Fruit fly (Drosophila melanogaster) whole organism, pupa: ENCODE measurements around the gene CG8142.
"Not testable (repeated sequence)": the region's sequence is repeated elsewhere in the genome, so short reads cannot be mapped to it uniquely, and the experiment has no call there.

Experiments
- CG10348 ChIP-seq: fragments of 200-800 bp; sonication (Bioruptor generic); IDR thresholded peaks from 2 replicates; pipeline ENCODE4 v1.3.6; 2022; ENCODE audit warnings: missing biosample characterization, missing genetic modification characterization
- CG12605 ChIP-seq: fragments of 200-800 bp; sonication (Bioruptor generic); IDR thresholded peaks from 2 replicates; pipeline ENCODE4 v1.3.6; 2022; ENCODE audit warnings: missing biosample characterization, missing genetic modification characterization
- CG13204 ChIP-seq: fragments of 200-800 bp; sonication (Bioruptor generic); optimal IDR thresholded peaks from 2 replicates; lab custom pipeline; 2018; ENCODE audit warnings: missing biosample characterization, mild to moderate bottlenecking, missing genetic modification characterization, moderate library complexity
- CG14655 ChIP-seq: fragments of 200-800 bp; sonication (Bioruptor generic); optimal IDR thresholded peaks from 3 replicates; lab custom pipeline; 2017; ENCODE audit warnings: mild to moderate bottlenecking, missing biosample characterization, missing genetic modification reagents, missing genetic modification characterization
- CG15710 ChIP-seq: fragments of 200-800 bp; sonication (Bioruptor generic); optimal IDR thresholded peaks from 2 replicates; lab custom pipeline; 2018; ENCODE audit warnings: missing biosample characterization, mild to moderate bottlenecking, missing genetic modification characterization, moderate library complexity
- CG17806 ChIP-seq: fragments of 200-800 bp; sonication (Bioruptor generic); optimal IDR thresholded peaks from 2 replicates; lab custom pipeline; 2018; ENCODE audit warnings: missing biosample characterization, mild to moderate bottlenecking, missing genetic modification characterization, moderate library complexity
- CG32121 ChIP-seq: fragments of 200-800 bp; sonication (Bioruptor generic); IDR thresholded peaks from 2 replicates; pipeline ENCODE4 v1.3.6; 2022; ENCODE audit warnings: missing biosample characterization, missing genetic modification characterization
- CG34367 ChIP-seq: fragments of 200-800 bp; sonication (Bioruptor generic); optimal IDR thresholded peaks from 2 replicates; lab custom pipeline; 2018; ENCODE audit warnings: missing biosample characterization, mild to moderate bottlenecking, missing genetic modification characterization
- CG4496 ChIP-seq: fragments of 200-800 bp; sonication (Bioruptor generic); IDR thresholded peaks from 3 replicates; pipeline ENCODE4 v1.3.6; 2022; ENCODE audit warnings: missing biosample characterization, missing genetic modification characterization
- CG8159 ChIP-seq: fragments of 200-800 bp; sonication (Bioruptor generic); optimal IDR thresholded peaks from 3 replicates; lab custom pipeline; 2018; ENCODE audit warnings: missing biosample characterization, mild to moderate bottlenecking, missing genetic modification characterization, moderate library complexity
- CG8301 ChIP-seq: fragments of 200-800 bp; sonication (Bioruptor generic); optimal IDR thresholded peaks from 2 replicates; lab custom pipeline; 2018; ENCODE audit warnings: missing biosample characterization, mild to moderate bottlenecking, missing genetic modification characterization
- CG9948 ChIP-seq: fragments of 200-800 bp; sonication (Bioruptor generic); optimal IDR thresholded peaks from 2 replicates; lab custom pipeline; 2018; ENCODE audit warnings: missing biosample characterization, mild to moderate bottlenecking, missing genetic modification characterization, moderate library complexity
- D1 ChIP-seq: fragments of 200-800 bp; sonication (Bioruptor generic); optimal IDR thresholded peaks from 2 replicates; lab custom pipeline; 2018; ENCODE audit warnings: missing biosample characterization, mild to moderate bottlenecking, missing genetic modification characterization, moderate library complexity
- EcR ChIP-seq: fragments of 200-800 bp; sonication (Bioruptor generic); optimal IDR thresholded peaks from 3 replicates; lab custom pipeline; 2019; ENCODE audit warnings: missing biosample characterization, missing genetic modification characterization, mild to moderate bottlenecking, moderate library complexity, missing genetic modification reagents
- Ets98B ChIP-seq: fragments of 200-800 bp; sonication (Bioruptor generic); IDR thresholded peaks from 2 replicates; pipeline ENCODE4 v1.3.6; 2022; ENCODE audit warnings: missing biosample characterization, missing genetic modification characterization
- Pif1A ChIP-seq: fragments of 200-800 bp; sonication (Bioruptor generic); optimal IDR thresholded peaks from 3 replicates; lab custom pipeline; 2016; ENCODE audit warnings: missing biosample characterization, missing genetic modification characterization
- Pif1B ChIP-seq: fragments of 200-800 bp; sonication (Bioruptor generic); optimal IDR thresholded peaks from 3 replicates; lab custom pipeline; 2016; ENCODE audit warnings: missing biosample characterization, missing genetic modification characterization
- Snoo ChIP-seq: fragments of 200-800 bp; sonication (Bioruptor generic); optimal IDR thresholded peaks from 3 replicates; lab custom pipeline; 2017; ENCODE audit warnings: missing biosample characterization, mild to moderate bottlenecking, missing genetic modification characterization, inconsistent platforms
- fd96Ca ChIP-seq: fragments of 200-800 bp; sonication (Bioruptor generic); IDR thresholded peaks from 3 replicates; pipeline ENCODE4 v1.3.6; 2022; ENCODE audit warnings: missing biosample characterization, missing genetic modification characterization
- gl ChIP-seq: fragments of 200-800 bp; sonication (Bioruptor generic); optimal IDR thresholded peaks from 2 replicates; lab custom pipeline; 2018; ENCODE audit warnings: missing biosample characterization, mild to moderate bottlenecking, missing genetic modification characterization
- rn ChIP-seq: fragments of 200-800 bp; sonication (Bioruptor generic); IDR thresholded peaks from 2 replicates; pipeline ENCODE4 v1.3.6; 2022; ENCODE audit warnings: missing biosample characterization, missing genetic modification characterization

CG8142 gene

DNA sequence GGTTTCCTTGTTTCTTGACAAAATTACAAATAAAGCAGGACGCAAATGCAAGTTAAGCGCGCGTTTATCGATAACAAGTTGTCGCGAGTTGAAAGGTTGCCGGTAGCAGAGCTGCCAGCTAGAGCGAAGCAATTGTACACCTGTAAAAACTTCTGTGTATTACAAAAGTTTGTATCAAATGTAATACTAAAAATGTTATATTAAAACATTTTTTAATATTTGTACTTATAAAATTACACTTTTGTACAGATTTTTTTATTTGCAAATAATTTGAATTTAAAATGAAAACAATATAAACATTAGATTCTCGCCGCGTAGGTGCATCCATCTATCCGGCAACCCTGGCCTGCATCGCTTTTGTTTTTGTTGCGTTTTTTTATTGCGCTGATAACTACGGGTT lies at the start of gene CG8142, which contains the start of gene Ucp4A:
CG8142 (minus strand) TSS at position 82 of the 400 bp plus-strand sequence.
Ucp4A (plus strand) TSS at position 327 of the 400 bp plus-strand sequence.
- TF ChIP-seq CG10348 (peak; percentile 87), CG8159 (tag; lab: Kevin White, UChicago) (peak; percentile 94), CG12605 (peak; percentile 94), CG14655 (GFP tag; lab: Kevin White, UChicago) (no peak), CG15710 (tag; lab: Kevin White, UChicago) (peak; percentile 96), fd96Ca (peak; percentile 93), Snoo (peak; percentile 88), Ets98B (GFP tag; lab: Robert Waterston, UW) (peak; percentile 91), gl (tag; lab: Kevin White, UChicago) (peak; percentile 72), Pif1B (GFP tag; lab: Kevin White, UChicago) (peak; percentile 85), rn (GFP tag; lab: Robert Waterston, UW) (peak; percentile 94), CG9948 (tag; lab: Kevin White, UChicago) (peak; percentile 86), CG8301 (tag; lab: Kevin White, UChicago) (peak; percentile 90), EcR (peak; percentile 40), D1 (tag; lab: Kevin White, UChicago) (no peak), CG32121 (GFP tag; lab: Robert Waterston, UW) (peak; percentile 95), Pif1A (GFP tag; lab: Kevin White, UChicago) (no peak), CG4496 (peak; percentile 97), CG17806 (tag; lab: Kevin White, UChicago) (peak; percentile 91), CG34367 (peak; percentile 82), CG13204 (GFP tag; lab: Kevin White, UChicago) (no peak)

DNA sequence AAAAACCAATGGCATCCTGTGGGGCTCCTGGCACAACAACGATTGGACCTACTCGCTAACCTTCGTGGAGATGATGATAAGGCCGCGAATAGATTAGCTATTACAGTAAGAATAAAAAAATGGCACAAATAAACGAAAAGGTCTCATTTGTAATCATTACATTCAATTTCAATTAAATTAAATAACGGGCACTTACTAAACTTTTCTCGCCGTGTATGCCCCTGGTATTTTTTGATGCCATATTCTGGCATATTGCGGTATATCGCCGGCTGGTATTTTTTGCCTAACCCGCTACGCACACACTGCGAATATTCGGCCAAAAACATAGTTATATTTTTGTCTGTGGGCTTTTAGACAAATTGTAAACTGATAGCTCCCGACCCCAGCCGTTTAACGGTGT lies 44.7 kb upstream of the CG8142 start, which contains the start of gene Gss1:
Gss1 (plus strand) TSS at position 301 of the 400 bp plus-strand sequence.
- TF ChIP-seq Pif1A (GFP tag; lab: Kevin White, UChicago); CG8301 (tag; lab: Kevin White, UChicago); fd96Ca: not testable (repeated sequence)
- TF ChIP-seq, all 21 proteins: peak for 0; not testable (repeated sequence) for 21

DNA sequence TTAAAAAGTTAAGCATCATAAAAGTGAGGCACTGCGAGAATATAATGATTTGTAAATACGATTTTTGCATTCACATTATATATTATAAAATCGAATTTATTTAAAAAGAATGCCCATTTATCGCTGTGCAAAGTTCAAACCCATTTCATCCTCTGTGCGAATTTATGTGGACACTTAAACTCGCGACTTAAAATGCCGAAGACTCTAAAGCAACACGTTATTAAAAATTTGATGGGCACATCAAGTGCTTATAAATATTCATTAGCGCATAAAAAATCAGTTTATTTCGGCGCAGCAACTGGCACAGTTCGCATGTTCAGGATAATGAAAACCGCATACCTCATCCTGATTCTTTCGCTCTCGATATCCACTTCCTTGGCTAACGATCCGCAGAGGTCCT lies 43.4 kb upstream of the CG8142 start, which contains the start of gene CG6788:
CG6788 (plus strand) TSS at position 301 of the 400 bp plus-strand sequence.
- TF ChIP-seq CG8301 (tag; lab: Kevin White, UChicago): no peak
- no peak for TF ChIP-seq CG14655 (GFP tag; lab: Kevin White, UChicago)
- TF ChIP-seq Pif1B (GFP tag; lab: Kevin White, UChicago): no peak
- TF ChIP-seq gl (tag; lab: Kevin White, UChicago): no peak
- TF ChIP-seq CG15710 (tag; lab: Kevin White, UChicago): no peak
- no peak for TF ChIP-seq Ets98B (GFP tag; lab: Robert Waterston, UW)
- TF ChIP-seq D1 (tag; lab: Kevin White, UChicago): no peak
- no peak for TF ChIP-seq CG9948 (tag; lab: Kevin White, UChicago)
- TF ChIP-seq Snoo: no peak
- no peak for TF ChIP-seq Pif1A (GFP tag; lab: Kevin White, UChicago)
- TF ChIP-seq CG13204 (GFP tag; lab: Kevin White, UChicago): no peak
- TF ChIP-seq CG12605: no peak
- TF ChIP-seq CG32121 (GFP tag; lab: Robert Waterston, UW): no peak
- TF ChIP-seq CG17806 (tag; lab: Kevin White, UChicago): no peak
- no peak for TF ChIP-seq EcR
- TF ChIP-seq CG34367: no peak
- no peak for TF ChIP-seq CG10348
- TF ChIP-seq CG4496: no peak

DNA sequence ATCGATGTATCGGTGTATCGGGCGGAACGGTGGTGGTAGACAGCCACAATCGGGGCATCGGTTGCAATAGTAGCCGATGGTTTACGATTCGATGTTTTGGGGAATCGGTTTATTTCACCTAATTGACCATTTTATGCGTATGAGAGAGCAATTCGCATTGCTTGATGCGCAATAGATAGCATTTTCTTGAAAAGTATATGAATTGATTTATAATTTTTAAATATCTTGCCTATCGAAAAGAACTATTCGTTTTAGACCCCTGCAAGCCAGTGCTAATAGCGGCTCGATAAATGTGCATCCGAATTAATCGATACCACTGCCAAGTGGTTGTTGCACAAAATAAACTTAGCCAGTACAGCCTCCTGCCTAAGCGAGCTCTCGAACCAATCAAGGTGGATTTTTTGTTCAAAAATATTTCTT lies 42.7 kb upstream of the CG8142 start, which contains the start of gene mnb:
mnb (minus strand) TSS at position 15 of the 420 bp plus-strand sequence.
- TF ChIP-seq CG15710 (tag; lab: Kevin White, UChicago): no peak
- TF ChIP-seq CG10348: no peak
- no peak for TF ChIP-seq fd96Ca
- no peak for TF ChIP-seq CG4496

DNA sequence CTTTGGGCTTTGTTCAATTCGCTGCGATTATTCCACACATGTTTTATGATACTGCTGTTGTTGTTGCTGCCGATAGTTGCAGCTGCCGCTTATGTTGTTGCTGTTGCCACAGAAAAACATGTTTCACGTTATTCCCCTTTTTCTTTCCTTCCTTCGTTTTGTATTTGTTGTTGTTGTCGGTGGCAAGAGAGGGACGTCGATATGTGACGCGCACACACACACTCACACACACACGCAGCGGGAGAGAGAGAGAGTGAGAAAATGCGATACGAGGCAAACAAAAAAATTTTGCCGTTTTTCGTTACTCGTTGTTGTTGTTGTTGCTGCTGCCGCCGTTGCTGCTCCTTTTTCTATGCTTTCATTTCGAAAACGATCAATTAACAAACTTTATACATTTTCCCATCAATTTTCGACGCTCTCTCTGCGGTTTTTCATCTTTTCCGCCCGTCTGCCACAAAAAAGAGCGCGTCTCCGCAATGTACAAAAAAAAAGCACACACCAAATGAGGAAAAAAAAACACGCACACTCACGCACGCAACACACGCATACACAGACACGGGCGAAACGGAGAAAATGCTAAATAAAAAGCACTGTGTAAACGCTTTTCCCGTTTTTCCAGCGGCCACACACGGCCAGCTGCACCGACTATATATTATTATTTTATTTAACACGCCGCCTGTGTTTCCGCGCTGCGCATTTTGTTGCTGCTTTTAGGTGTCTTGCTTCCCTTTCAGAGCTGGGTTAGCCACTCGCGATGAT lies 42.1 kb upstream of the CG8142 start:
- peak; percentile 62; the same call in 1 of the 3 replicates for TF ChIP-seq fd96Ca
- peak; percentile 69 for TF ChIP-seq EcR
- peak; percentile 84 for TF ChIP-seq CG13204 (GFP tag; lab: Kevin White, UChicago)
- TF ChIP-seq CG12605: peak; percentile 62
- TF ChIP-seq CG4496: peak; percentile 70; the same call in 2 of the 3 replicates
- peak; percentile 4 for TF ChIP-seq D1 (tag; lab: Kevin White, UChicago)
- no peak for TF ChIP-seq Ets98B (GFP tag; lab: Robert Waterston, UW)
- TF ChIP-seq CG10348: no peak
- TF ChIP-seq CG8301 (tag; lab: Kevin White, UChicago): peak; percentile 69
- TF ChIP-seq CG34367: peak; percentile 61
- TF ChIP-seq Snoo: peak; percentile 26
- peak; percentile 57 for TF ChIP-seq Pif1A (GFP tag; lab: Kevin White, UChicago)
- no peak for TF ChIP-seq rn (GFP tag; lab: Robert Waterston, UW)
- TF ChIP-seq CG8159 (tag; lab: Kevin White, UChicago): peak; percentile 68
- TF ChIP-seq CG9948 (tag; lab: Kevin White, UChicago): peak; percentile 46
- TF ChIP-seq gl (tag; lab: Kevin White, UChicago): peak; percentile 84
- peak; percentile 61 for TF ChIP-seq CG15710 (tag; lab: Kevin White, UChicago)
- peak; percentile 43 for TF ChIP-seq CG17806 (tag; lab: Kevin White, UChicago)
- peak; percentile 83 for TF ChIP-seq CG14655 (GFP tag; lab: Kevin White, UChicago)
- TF ChIP-seq Pif1B (GFP tag; lab: Kevin White, UChicago): peak; percentile 28
- 0 out of 2 replicates have a peak, but pooled peaks have one; percentile 26 for TF ChIP-seq CG32121 (GFP tag; lab: Robert Waterston, UW)
- TF ChIP-seq, all 21 proteins: peak for 18
